Fruit fly (Drosophila melanogaster) whole organism, embryonic: Measurements from ENCODE around the gene Cep135.

ENCODE experiments used
- Atf6 ChIP-seq: fragments of 200-800 bp; sonication (Bioruptor generic); IDR thresholded peaks from 2 replicates; pipeline ENCODE4 v1.3.6; 2022; ENCODE audit warnings: missing biosample characterization, missing genetic modification characterization
- BEAF-32 ChIP-seq: fragments of 200-800 bp; sonication (Bioruptor generic); optimal IDR thresholded peaks from 3 replicates; lab custom pipeline; 2017; ENCODE audit warnings: missing biosample characterization, missing genetic modification characterization, mild to moderate bottlenecking, moderate library complexity, missing genetic modification reagents
- CG10147 ChIP-seq: fragments of 200-800 bp; sonication (Bioruptor generic); optimal IDR thresholded peaks from 2 replicates; lab custom pipeline; 2019; ENCODE audit warnings: missing biosample characterization, mild to moderate bottlenecking, missing genetic modification characterization, moderate library complexity
- CG10543 ChIP-seq: fragments of 200-800 bp; sonication (Bioruptor generic); optimal IDR thresholded peaks from 3 replicates; lab custom pipeline; 2017; ENCODE audit warnings: missing biosample characterization, mild to moderate bottlenecking, missing genetic modification characterization, moderate library complexity
- CG11456 ChIP-seq: fragments of 200-800 bp; sonication (Bioruptor generic); IDR thresholded peaks from 3 replicates; pipeline ENCODE4 v1.3.6; 2022; ENCODE audit warnings: missing biosample characterization, missing genetic modification characterization
- CG12391 ChIP-seq: fragments of 200-800 bp; sonication (Bioruptor generic); optimal IDR thresholded peaks from 3 replicates; lab custom pipeline; 2018; ENCODE audit warnings: missing biosample characterization, mild to moderate bottlenecking, missing genetic modification characterization, moderate library complexity
- CG14667 ChIP-seq: fragments of 200-800 bp; sonication (Bioruptor generic); IDR thresholded peaks from 2 replicates; pipeline ENCODE4 v1.3.6; 2022; ENCODE audit warnings: missing biosample characterization, missing genetic modification characterization
- CG15269 ChIP-seq: fragments of 200-800 bp; sonication (Bioruptor generic); optimal IDR thresholded peaks from 2 replicates; lab custom pipeline; 2018; ENCODE audit warnings: missing biosample characterization, mild to moderate bottlenecking, missing genetic modification characterization, moderate library complexity
- CG15514 ChIP-seq: fragments of 200-800 bp; sonication (Bioruptor generic); optimal IDR thresholded peaks from 3 replicates; lab custom pipeline; 2017; ENCODE audit warnings: missing biosample characterization, missing genetic modification characterization, mild to moderate bottlenecking, moderate library complexity, missing genetic modification reagents
- CG17829 ChIP-seq: fragments of 200-800 bp; optimal IDR thresholded peaks from 2 replicates; lab custom pipeline; 2019; ENCODE audit warnings: missing biosample characterization, mild to moderate bottlenecking, missing genetic modification characterization, moderate library complexity
- CG2129 ChIP-seq: fragments of 200-800 bp; sonication (Bioruptor generic); IDR thresholded peaks from 2 replicates; pipeline ENCODE4 v1.3.6; 2022; ENCODE audit warnings: missing biosample characterization, missing genetic modification characterization; ENCODE audit not compliant: partially characterized antibody
- CG2678 ChIP-seq: fragments of 200-800 bp; sonication (Bioruptor generic); optimal IDR thresholded peaks from 3 replicates; lab custom pipeline; 2019; ENCODE audit warnings: missing biosample characterization, mild to moderate bottlenecking, missing genetic modification characterization, moderate library complexity
- CG31441 ChIP-seq: fragments of 200-800 bp; sonication (Bioruptor generic); IDR thresholded peaks from 2 replicates; pipeline ENCODE4 v1.3.6; 2022; ENCODE audit warnings: missing biosample characterization, missing genetic modification characterization
- CG32772 ChIP-seq: fragments of 200-800 bp; sonication (Bioruptor generic); IDR thresholded peaks from 2 replicates; pipeline ENCODE4 v1.3.6; 2022; ENCODE audit warnings: missing biosample characterization, missing genetic modification characterization
- CG42726 ChIP-seq: fragments of 200-800 bp; sonication (Bioruptor generic); IDR thresholded peaks from 2 replicates; pipeline ENCODE4 v1.3.6; 2022; ENCODE audit warnings: missing biosample characterization, missing genetic modification characterization; ENCODE audit not compliant: partially characterized antibody
- CG43689 ChIP-seq: fragments of 200-800 bp; sonication (Bioruptor generic); IDR thresholded peaks from 2 replicates; pipeline ENCODE4 v1.3.6; 2022; ENCODE audit warnings: missing biosample characterization, missing genetic modification characterization
- CG4617 ChIP-seq: fragments of 200-800 bp; sonication (Bioruptor generic); optimal IDR thresholded peaks from 3 replicates; lab custom pipeline; 2016; ENCODE audit warnings: missing biosample characterization, missing genetic modification characterization, borderline replicate concordance
- CG4820 ChIP-seq: fragments of 200-800 bp; sonication (Bioruptor generic); optimal IDR thresholded peaks from 3 replicates; lab custom pipeline; 2016; ENCODE audit warnings: missing biosample characterization, missing genetic modification characterization
- CG5180 ChIP-seq: fragments of 200-800 bp; sonication (Bioruptor generic); optimal IDR thresholded peaks from 3 replicates; lab custom pipeline; 2017; ENCODE audit warnings: missing biosample characterization, missing genetic modification characterization, mild to moderate bottlenecking, moderate library complexity, missing genetic modification reagents
- CG8290 ChIP-seq, 3 experiments: fragments of 200-800 bp; sonication (Bioruptor generic); optimal IDR thresholded peaks; 2 replicates each; lab custom pipeline; 2016 to 2019; ENCODE audit warnings: missing biosample characterization in 3 of 3, missing genetic modification characterization in 3 of 3, mild to moderate bottlenecking in 2 of 3, moderate library complexity in 1 of 3
- CG8478 ChIP-seq: fragments of >200 bp; optimal IDR thresholded peaks from 2 replicates; lab custom pipeline; 2018
- CG8924 ChIP-seq: fragments of 200-800 bp; optimal IDR thresholded peaks from 3 replicates; lab custom pipeline; 2019; ENCODE audit warnings: missing biosample characterization, mild to moderate bottlenecking, missing genetic modification characterization, moderate library complexity
- D ChIP-seq, 2 experiments: fragments of 200-800 bp in 1 of 2; fragments of >200 bp in 1 of 2; sonication (Bioruptor generic) in 1 of 2; optimal IDR thresholded peaks; 2 replicates in 1 of 2; 3 replicates in 1 of 2; lab custom pipeline; 2017; ENCODE audit warnings: mild to moderate bottlenecking in 1 of 2, missing biosample characterization in 1 of 2, missing genetic modification characterization in 1 of 2, missing genetic modification reagents in 1 of 2
- Dad ChIP-seq: fragments of 200-800 bp; sonication (Bioruptor generic); optimal IDR thresholded peaks from 3 replicates; lab custom pipeline; 2016; ENCODE audit warnings: missing biosample characterization, missing genetic modification characterization
- Doc2 ChIP-seq: fragments of 200-800 bp; sonication (Bioruptor generic); IDR thresholded peaks from 2 replicates; pipeline ENCODE4 v1.3.6; 2022; ENCODE audit warnings: missing biosample characterization, missing genetic modification characterization
- E2f2 ChIP-seq: fragments of 200-800 bp; sonication (Bioruptor generic); IDR thresholded peaks from 2 replicates; pipeline ENCODE4 v1.3.6; 2022; ENCODE audit warnings: missing biosample characterization, missing genetic modification characterization
- Elba2 ChIP-seq: fragments of 200-800 bp; sonication (Bioruptor generic); optimal IDR thresholded peaks from 3 replicates; lab custom pipeline; 2016; ENCODE audit warnings: missing biosample characterization, missing genetic modification characterization
- HHEX ChIP-seq: fragments of 200-800 bp; sonication (Bioruptor generic); optimal IDR thresholded peaks from 3 replicates; lab custom pipeline; 2017; ENCODE audit warnings: missing biosample characterization, mild to moderate bottlenecking, missing genetic modification characterization, missing genetic modification reagents
- Hr51 ChIP-seq, 2 experiments: fragments of 200-800 bp; sonication (Bioruptor generic); optimal IDR thresholded peaks; 2 replicates in 1 of 2; 3 replicates in 1 of 2; lab custom pipeline; 2016 to 2018; ENCODE audit warnings: missing biosample characterization in 2 of 2, missing genetic modification characterization in 2 of 2, mild to moderate bottlenecking in 1 of 2, moderate library complexity in 1 of 2
- Lim3 ChIP-seq: fragments of 200-800 bp; sonication (Bioruptor generic); IDR thresholded peaks from 2 replicates; pipeline ENCODE4 v1.3.6; 2022; ENCODE audit warnings: missing biosample characterization, missing genetic modification characterization
- Neu2 ChIP-seq: fragments of 200-800 bp; sonication (Bioruptor generic); optimal IDR thresholded peaks from 3 replicates; lab custom pipeline; 2016; ENCODE audit warnings: missing biosample characterization, missing genetic modification characterization, borderline replicate concordance
- Nf-YB ChIP-seq: fragments of 200-800 bp; sonication (Bioruptor generic); optimal IDR thresholded peaks from 3 replicates; lab custom pipeline; 2019; ENCODE audit warnings: missing biosample characterization, mild to moderate bottlenecking, missing genetic modification characterization, moderate library complexity
- Optix ChIP-seq: fragments of 200-800 bp; sonication (Bioruptor generic); IDR thresholded peaks from 3 replicates; pipeline ENCODE4 v1.3.6; 2022; ENCODE audit warnings: missing biosample characterization, missing genetic modification characterization
- PHDP ChIP-seq: fragments of 200-800 bp; sonication (Bioruptor generic); optimal IDR thresholded peaks from 3 replicates; lab custom pipeline; 2018; ENCODE audit warnings: missing biosample characterization, mild to moderate bottlenecking, missing genetic modification characterization, moderate library complexity
- Ravus ChIP-seq: fragments of 200-800 bp; sonication (Bioruptor generic); IDR thresholded peaks from 2 replicates; pipeline ENCODE4 v1.3.6; 2022; ENCODE audit warnings: missing biosample characterization, missing genetic modification characterization
- bcd ChIP-seq: fragments of 200-800 bp; sonication (Bioruptor generic); optimal IDR thresholded peaks from 2 replicates; lab custom pipeline; 2017; ENCODE audit warnings: missing biosample characterization, mild to moderate bottlenecking, missing genetic modification characterization
- caup ChIP-seq: fragments of 200-800 bp; sonication (Bioruptor generic); optimal IDR thresholded peaks from 3 replicates; lab custom pipeline; 2017; ENCODE audit warnings: missing biosample characterization, mild to moderate bottlenecking, missing genetic modification characterization, moderate library complexity; ENCODE audit not compliant: severe bottlenecking
- corto ChIP-seq: fragments of 200-800 bp; sonication (Bioruptor generic); optimal IDR thresholded peaks from 2 replicates; lab custom pipeline; 2016; ENCODE audit warnings: missing biosample characterization, mild to moderate bottlenecking, missing genetic modification characterization, moderate library complexity
- hkb ChIP-seq, 2 experiments: fragments of 200-800 bp in 1 of 2; fragments of >200 bp in 1 of 2; sonication (Bioruptor generic) in 1 of 2; IDR thresholded peaks in 1 of 2; optimal IDR thresholded peaks in 1 of 2; 2 replicates each; pipeline versions ENCODE4 v1.3.6 to Lab custom; 2017 to 2022; ENCODE audit warnings: missing biosample characterization in 1 of 2, missing genetic modification characterization in 1 of 2
- jumu ChIP-seq: fragments of 200-800 bp; sonication (Bioruptor generic); optimal IDR thresholded peaks from 3 replicates; lab custom pipeline; 2016; ENCODE audit warnings: missing biosample characterization, missing genetic modification characterization
- lilli ChIP-seq: fragments of 200-800 bp; sonication (Bioruptor generic); optimal IDR thresholded peaks from 3 replicates; lab custom pipeline; 2016; ENCODE audit warnings: missing biosample characterization, missing genetic modification characterization
- lola ChIP-seq, 3 experiments: fragments of >200 bp in 2 of 3; fragments of 200-800 bp in 1 of 3; sonication (Bioruptor generic) in 1 of 3; optimal IDR thresholded peaks; 2 replicates each; lab custom pipeline; 2017 to 2019; ENCODE audit warnings: missing biosample characterization in 3 of 3, missing genetic modification characterization in 3 of 3, mild to moderate bottlenecking in 1 of 3, moderate library complexity in 1 of 3
- nau ChIP-seq: fragments of 200-800 bp; sonication (Bioruptor generic); optimal IDR thresholded peaks from 3 replicates; lab custom pipeline; 2017; ENCODE audit warnings: missing biosample characterization, mild to moderate bottlenecking, missing genetic modification characterization, missing genetic modification reagents
- ro ChIP-seq: fragments of 200-800 bp; sonication (Bioruptor generic); IDR thresholded peaks from 2 replicates; pipeline ENCODE4 v1.3.6; 2022; ENCODE audit warnings: missing biosample characterization, missing genetic modification characterization
- tll ChIP-seq, 2 experiments: fragments of 200-800 bp in 1 of 2; fragments of >200 bp in 1 of 2; sonication (Bioruptor generic) in 1 of 2; optimal IDR thresholded peaks; 2 replicates each; lab custom pipeline; 2017 to 2019; ENCODE audit warnings: missing biosample characterization in 2 of 2, missing genetic modification characterization in 2 of 2, mild to moderate bottlenecking in 1 of 2, moderate library complexity in 1 of 2
- trem ChIP-seq: fragments of 200-800 bp; optimal IDR thresholded peaks from 3 replicates; lab custom pipeline; 2019; ENCODE audit warnings: missing biosample characterization, mild to moderate bottlenecking, missing genetic modification characterization, moderate library complexity

Cep135 gene

dm6 chr3L:15094589-15095288 lies 21.8 kb upstream of the Cep135 start, which contains the start of the genes sstn, Plp and GlyRS (continued):
- TF ChIP-seq Doc2 (GFP tag; lab: Robert Waterston, UW) (no peak), trem (tag; lab: Kevin White, UChicago) (peak; percentile 57), CG10543 (peak; percentile 46), CG32772 (GFP tag; lab: Robert Waterston, UW) (no peak), bcd (GFP tag; lab: Kevin White, UChicago) (peak; percentile 52), CG5180 (GFP tag; lab: Kevin White, UChicago) (peak; percentile 27), BEAF-32 (peak; percentile 70), CG2129 (no peak; the same call in 1 of the 2 replicates), corto (GFP tag; lab: Kevin White, UChicago) (peak; percentile 18), hkb (optimal IDR thresholded peaks at IDR 0.05; lab: Kevin White, UChicago) (no peak), hkb (GFP tag; IDR thresholded peaks at IDR 0.05; lab: Robert Waterston, UW) (no peak), Optix (GFP tag; lab: Robert Waterston, UW) (no peak), CG4617 (peak; percentile 35), Neu2 (GFP tag; lab: Kevin White, UChicago) (no peak), CG4820 (peak; percentile 28), CG31441 (GFP tag; lab: Robert Waterston, UW) (peak; percentile 85), Hr51 (GFP tag; optimal IDR thresholded peaks at IDR 0.05; lab: Kevin White, UChicago) (peak in 1 of 2 experiments; percentile 30), CG15269 (tag; lab: Kevin White, UChicago) (peak; percentile 33), CG12391 (tag; lab: Kevin White, UChicago) (peak; percentile 65), ro (GFP tag; lab: Robert Waterston, UW) (no peak), CG8478 (lab: Kevin White, UChicago) (no peak), E2f2 (GFP tag; lab: Robert Waterston, UW) (no peak), lilli (peak; percentile 41), Nf-YB (GFP tag; lab: Kevin White, UChicago) (no peak), PHDP (peak; percentile 10), CG42726 (GFP tag; lab: Robert Waterston, UW) (no peak), jumu (GFP tag; lab: Kevin White, UChicago) (no peak), CG14667 (GFP tag; lab: Robert Waterston, UW) (no peak), Lim3 (no peak), caup (GFP tag; lab: Kevin White, UChicago) (no peak), tll (GFP tag; optimal IDR thresholded peaks at IDR 0.05; lab: Kevin White, UChicago) (peak in 1 of 2 experiments; percentile 13), lola (GFP tag; optimal IDR thresholded peaks at IDR 0.05; lab: Kevin White, UChicago) (peak in 1 of 3 experiments; percentile 40), CG2678 (tag; lab: Kevin White, UChicago) (peak; percentile 61), Ravus (GFP tag; lab: Robert Waterston, UW) (no peak), HHEX (GFP tag; lab: Kevin White, UChicago) (no peak), nau (GFP tag; lab: Kevin White, UChicago) (no peak), CG15514 (GFP tag; lab: Kevin White, UChicago) (peak; percentile 40), CG17829 (peak; percentile 55), CG10147 (GFP tag; lab: Kevin White, UChicago) (peak; percentile 58), Dad (no peak), CG43689 (no peak), D (optimal IDR thresholded peaks at IDR 0.05; lab: Kevin White, UChicago) (no peak), D (GFP tag; optimal IDR thresholded peaks at IDR 0.05; lab: Kevin White, UChicago) (peak; percentile 27), CG11456 (GFP tag; lab: Robert Waterston, UW) (no peak), CG8924 (tag; lab: Kevin White, UChicago) (peak; percentile 29), Atf6 (GFP tag; lab: Robert Waterston, UW) (no peak), CG8290 (GFP tag; optimal IDR thresholded peaks at IDR 0.05; lab: Kevin White, UChicago) (peak; percentile 61), CG8290 (tag; optimal IDR thresholded peaks at IDR 0.05; lab: Kevin White, UChicago) (peak in 1 of 2 experiments; percentile 1), Elba2 (peak; percentile 92)
